Fruit fly (Drosophila melanogaster) whole organism, adult: ENCODE data around the gene bor.

Experiments used
- CG14711 ChIP-seq: fragments of 200-800 bp; sonication (Bioruptor generic); optimal IDR thresholded peaks from 2 replicates; lab custom pipeline; 2018; ENCODE audit warnings: missing biosample characterization, mild to moderate bottlenecking, missing genetic modification characterization, moderate library complexity
- CG5204 ChIP-seq: fragments of 200-800 bp; sonication (Bioruptor generic); optimal IDR thresholded peaks from 2 replicates; lab custom pipeline; 2016; ENCODE audit warnings: missing biosample characterization, missing genetic modification characterization
- Crg-1 ChIP-seq: fragments of 200-800 bp; sonication (Bioruptor generic); optimal IDR thresholded peaks from 2 replicates; lab custom pipeline; 2016; ENCODE audit warnings: missing biosample characterization, missing genetic modification characterization
- bab1 ChIP-seq: fragments of 200-800 bp; sonication (Bioruptor generic); optimal IDR thresholded peaks from 3 replicates; lab custom pipeline; 2019; ENCODE audit warnings: missing biosample characterization, mild to moderate bottlenecking, missing genetic modification characterization, moderate library complexity
- ovo ChIP-seq: fragments of 200-800 bp; sonication (Bioruptor generic); optimal IDR thresholded peaks from 2 replicates; lab custom pipeline; 2016; ENCODE audit warnings: missing biosample characterization, missing genetic modification characterization
- pad ChIP-seq: fragments of 200-800 bp; sonication (Bioruptor generic); optimal IDR thresholded peaks from 3 replicates; lab custom pipeline; 2017; ENCODE audit warnings: missing biosample characterization, missing genetic modification characterization, mild to moderate bottlenecking, moderate library complexity, missing genetic modification reagents
- tj ChIP-seq: fragments of 200-800 bp; sonication (Bioruptor generic); optimal IDR thresholded peaks from 3 replicates; lab custom pipeline; 2017; ENCODE audit warnings: missing biosample characterization, mild to moderate bottlenecking, missing genetic modification characterization, moderate library complexity
- toe ChIP-seq: fragments of 200-800 bp; sonication (Bioruptor generic); optimal IDR thresholded peaks from 2 replicates; lab custom pipeline; 2016; ENCODE audit warnings: missing biosample characterization, missing genetic modification characterization

- TF ChIP-seq Crg-1 (GFP tag; lab: Kevin White, UChicago) = no peak
- no peak for TF ChIP-seq ovo (GFP tag; lab: Kevin White, UChicago)
- TF ChIP-seq pad (GFP tag; lab: Kevin White, UChicago) = no peak
- no peak for TF ChIP-seq tj
- no peak for TF ChIP-seq CG14711 (tag; lab: Kevin White, UChicago)
- TF ChIP-seq bab1 (GFP tag; lab: Kevin White, UChicago) = no peak
- TF ChIP-seq CG5204 (GFP tag; lab: Kevin White, UChicago) = no peak
- no peak for TF ChIP-seq toe (GFP tag; lab: Kevin White, UChicago)
Observed at dm6 chr3R:16287171-16287570, 23.3 kb upstream of the bor start.
